Worm (Caenorhabditis elegans) whole organism, L1 larva: ENCODE data around the gene aagr-2.

Experiments
- aly-2 ChIP-seq: fragments of 150-350 bp; optimal IDR thresholded peaks from 2 replicates; lab custom pipeline; 2014; ENCODE audit warnings: missing biosample characterization, missing genetic modification characterization
- ama-1 ChIP-seq: fragments of 150-350 bp; optimal IDR thresholded peaks from 2 replicates; lab custom pipeline; 2014
- fos-1 ChIP-seq: fragments of 150-350 bp; optimal IDR thresholded peaks from 2 replicates; lab custom pipeline; 2014; ENCODE audit warnings: missing biosample characterization, missing genetic modification characterization
- isw-1 ChIP-seq: fragments of 200-800 bp; sonication (Bioruptor generic); IDR thresholded peaks from 2 replicates; pipeline ENCODE4 v1.3.6; 2022; ENCODE audit warnings: missing genetic modification characterization, missing compliant biosample characterization
- mdl-1 ChIP-seq, 2 experiments: fragments of 150-350 bp; optimal IDR thresholded peaks; 2 replicates each; lab custom pipeline; 2014 to 2017; ENCODE audit warnings: missing biosample characterization in 2 of 2, missing genetic modification characterization in 2 of 2, inconsistent platforms in 1 of 2
- nhr-28 ChIP-seq: fragments of 150-350 bp; optimal IDR thresholded peaks from 2 replicates; lab custom pipeline; 2014; ENCODE audit warnings: missing biosample characterization, missing genetic modification characterization
- pqm-1 ChIP-seq: sonication (generic microtip); optimal IDR thresholded peaks from 3 replicates; lab custom pipeline; 2017; ENCODE audit warnings: missing biosample characterization, missing genetic modification characterization
- sox-4 ChIP-seq: sonication (generic microtip); optimal IDR thresholded peaks from 2 replicates; lab custom pipeline; 2016; ENCODE audit warnings: missing genetic modification characterization, missing compliant biosample characterization
- unc-62 ChIP-seq: fragments of 150-350 bp; optimal IDR thresholded peaks from 2 replicates; lab custom pipeline; 2014; ENCODE audit warnings: missing biosample characterization, missing genetic modification reagents, missing genetic modification characterization
- ztf-11 ChIP-seq, 2 experiments: sonication (generic microtip); optimal IDR thresholded peaks; 2 replicates each; lab custom pipeline; 2016 to 2017; ENCODE audit warnings: missing genetic modification characterization in 2 of 2, missing biosample characterization in 1 of 2, missing compliant biosample characterization in 1 of 2

- no peak for TF ChIP-seq pqm-1 (tag; lab: Kevin White, UChicago)
- TF ChIP-seq ama-1 (lab: Kevin White, UChicago): peak; percentile 61
- TF ChIP-seq aly-2 (tag; lab: Kevin White, UChicago): peak; percentile 24
- TF ChIP-seq sox-4 (tag; lab: Kevin White, UChicago): no peak
- TF ChIP-seq unc-62: no peak
- no peak for TF ChIP-seq fos-1
- no peak for TF ChIP-seq isw-1 (GFP tag; lab: Robert Waterston, UW)
- no peak for TF ChIP-seq nhr-28 (tag; lab: Kevin White, UChicago)
- no peak for TF ChIP-seq mdl-1 (tag; optimal IDR thresholded peaks at IDR 0.05; lab: Kevin White, UChicago)
- TF ChIP-seq ztf-11 (tag; optimal IDR thresholded peaks at IDR 0.05; lab: Kevin White, UChicago): no peak
These were observed 23.0 kb downstream of the aagr-2 start, which contains the start of gene R05F9.9 for ce11 chrII:4902035-4902434.
